Worm (Caenorhabditis elegans) whole organism, midembryonic: ENCODE data around the gene rsp-8.

Experiments used
- T22C8.4 ChIP-seq: fragments of 200-800 bp; sonication (Bioruptor generic); IDR thresholded peaks from 2 replicates; pipeline ENCODE4 v1.3.6; 2022; ENCODE audit warnings: missing genetic modification characterization, missing compliant biosample characterization
- cog-1 ChIP-seq: sonication (generic microtip); optimal IDR thresholded peaks from 2 replicates; lab custom pipeline; 2016; ENCODE audit warnings: missing genetic modification characterization, missing compliant biosample characterization
- flt-1 ChIP-seq: fragments of 200-800 bp; sonication (Bioruptor generic); IDR thresholded peaks from 2 replicates; pipeline ENCODE4 v1.3.6; 2022; ENCODE audit warnings: missing genetic modification characterization, missing compliant biosample characterization
- klf-2 ChIP-seq: fragments of 200-800 bp; sonication (Bioruptor generic); conservative IDR thresholded peaks from 2 replicates; pipeline ENCODE4 v1.3.6; 2022; ENCODE audit warnings: missing genetic modification reagents, missing genetic modification characterization, missing compliant biosample characterization
- med-1 ChIP-seq: sonication (generic microtip); optimal IDR thresholded peaks from 2 replicates; lab custom pipeline; 2017; ENCODE audit warnings: missing genetic modification characterization, mild to moderate bottlenecking, missing compliant biosample characterization, antibody characterized with exemption, missing genetic modification reagents; ENCODE audit not compliant: insufficient read depth
- ref-1 ChIP-seq: fragments of 200-800 bp; sonication (Bioruptor generic); conservative IDR thresholded peaks from 2 replicates; pipeline ENCODE4 v1.3.6; 2022; ENCODE audit warnings: missing genetic modification reagents, missing genetic modification characterization, missing compliant biosample characterization
- tab-1 ChIP-seq: fragments of 200-800 bp; sonication (Bioruptor generic); IDR thresholded peaks from 2 replicates; pipeline ENCODE4 v1.3.6; 2022; ENCODE audit warnings: missing genetic modification characterization, missing compliant biosample characterization
- ztf-23 ChIP-seq: fragments of 200-800 bp; sonication (Bioruptor generic); IDR thresholded peaks from 2 replicates; pipeline ENCODE4 v1.3.6; 2022; ENCODE audit warnings: missing genetic modification reagents, missing genetic modification characterization, missing compliant biosample characterization
- ztf-29 ChIP-seq: fragments of 200-800 bp; sonication (Bioruptor generic); IDR thresholded peaks from 2 replicates; pipeline ENCODE4 v1.3.6; 2022; ENCODE audit warnings: missing genetic modification reagents, missing genetic modification characterization, missing compliant biosample characterization

rsp-8 gene

DNA sequence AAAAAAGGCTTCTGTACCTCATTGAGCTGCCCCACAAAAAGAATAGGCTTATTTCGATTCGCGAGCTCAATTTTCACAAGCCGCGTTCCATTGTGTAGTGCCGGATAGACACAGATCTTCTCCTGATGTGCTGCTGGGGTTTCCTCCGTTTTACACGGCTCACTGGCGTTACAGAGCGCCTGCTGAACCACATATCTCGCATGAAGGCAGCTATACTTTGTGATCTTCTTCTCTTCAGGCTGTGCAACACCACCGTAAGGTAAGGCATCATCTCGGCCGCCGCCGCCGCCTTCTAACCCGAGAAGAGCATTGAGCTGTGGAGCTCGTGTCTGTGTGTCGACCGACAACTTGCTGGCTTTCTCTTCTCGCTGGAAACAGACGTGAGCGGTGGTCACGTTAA lies 27.3 kb downstream of the rsp-8 start:
- no peak for TF ChIP-seq ztf-29
- TF ChIP-seq tab-1 (GFP tag; lab: Robert Waterston, UW) = no peak
- no peak for TF ChIP-seq med-1 (GFP tag; lab: Kevin White, UChicago)
- TF ChIP-seq T22C8.4 (GFP tag; lab: Robert Waterston, UW) = no peak
- no peak for TF ChIP-seq cog-1 (tag; lab: Kevin White, UChicago)

DNA sequence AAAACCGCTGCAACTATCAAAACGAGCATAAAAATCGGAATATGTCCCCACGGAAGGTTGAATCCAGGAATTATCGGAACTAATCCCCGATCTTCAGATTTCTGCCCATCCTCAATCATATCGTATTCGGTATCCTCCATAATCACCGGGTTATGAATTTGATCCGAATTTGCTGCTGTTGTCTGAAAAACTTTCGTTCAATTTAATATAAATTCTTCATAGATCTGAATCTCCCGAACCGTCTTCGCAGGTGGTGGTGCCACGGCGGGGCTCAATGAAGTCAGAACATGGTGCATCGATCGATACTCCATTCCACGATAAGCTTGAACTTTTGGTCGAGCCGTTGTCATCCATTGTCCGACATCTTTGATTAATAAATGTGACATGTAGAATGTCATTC lies 30.6 kb downstream of the rsp-8 start:
- TF ChIP-seq tab-1 (GFP tag; lab: Robert Waterston, UW) (no peak), med-1 (GFP tag; lab: Kevin White, UChicago) (no peak), klf-2 (GFP tag; lab: Robert Waterston, UW) (no peak), cog-1 (tag; lab: Kevin White, UChicago) (no peak), ztf-23 (GFP tag; lab: Robert Waterston, UW) (no peak), T22C8.4 (GFP tag; lab: Robert Waterston, UW) (no peak), ref-1 (GFP tag; lab: Robert Waterston, UW) (no peak), flt-1 (no peak), ztf-29 (no peak)

DNA sequence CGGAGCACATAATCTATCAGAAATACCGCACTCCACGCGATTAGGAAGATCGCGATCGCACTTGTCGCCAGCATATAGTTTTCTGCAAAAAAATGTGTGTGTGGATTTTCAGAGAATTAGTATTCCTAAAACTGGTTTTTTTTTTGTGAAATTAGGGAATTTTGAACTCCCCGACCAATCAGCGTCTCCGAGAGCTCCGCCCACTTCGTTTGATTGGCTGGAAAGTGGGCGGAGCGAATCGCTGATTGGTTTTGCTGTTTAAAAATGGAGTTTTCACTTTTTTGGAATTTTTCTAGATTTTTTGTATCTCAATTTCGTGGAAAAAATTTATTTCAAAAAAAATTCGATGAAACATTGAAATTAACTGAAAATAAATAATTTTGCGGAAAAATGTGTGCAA lies 34.9 kb downstream of the rsp-8 start:
- TF ChIP-seq T22C8.4 (GFP tag; lab: Robert Waterston, UW) (no peak), ztf-29 (no peak), tab-1 (GFP tag; lab: Robert Waterston, UW) (no peak), klf-2 (GFP tag; lab: Robert Waterston, UW) (no peak), med-1 (GFP tag; lab: Kevin White, UChicago) (no peak), ref-1 (GFP tag; lab: Robert Waterston, UW) (no peak), ztf-23 (GFP tag; lab: Robert Waterston, UW) (no peak), flt-1 (no peak)

DNA sequence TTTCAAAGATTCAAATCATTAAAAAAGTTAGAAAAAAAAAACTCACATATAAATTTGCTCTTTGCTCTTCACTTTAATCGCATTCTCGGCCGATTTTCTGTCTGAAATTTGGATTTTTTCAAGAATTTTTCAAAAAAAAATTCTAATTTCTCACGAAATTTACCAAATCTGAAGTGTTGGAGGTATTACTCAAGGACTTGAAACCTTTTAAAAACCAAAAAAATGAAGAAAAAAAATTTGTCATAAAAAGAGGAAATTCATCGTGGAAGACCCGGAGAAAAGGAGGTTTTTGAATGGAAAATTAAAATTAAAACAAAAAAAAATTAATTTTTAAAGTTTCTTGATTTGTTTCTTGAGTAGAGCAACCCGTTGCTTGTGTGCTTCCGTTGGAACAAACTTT lies 35.9 kb downstream of the rsp-8 start, which contains the start of gene Y56A3A.2:
Gene Y56A3A.2 (minus strand): TSS at position 101 of the 400 bp plus-strand sequence.
- TF ChIP-seq tab-1 (GFP tag; lab: Robert Waterston, UW) = no peak
- TF ChIP-seq T22C8.4 (GFP tag; lab: Robert Waterston, UW) = no peak
- no peak for TF ChIP-seq med-1 (GFP tag; lab: Kevin White, UChicago)
- no peak for TF ChIP-seq ref-1 (GFP tag; lab: Robert Waterston, UW)
- TF ChIP-seq flt-1 = no peak
- no peak for TF ChIP-seq ztf-29
- TF ChIP-seq ztf-23 (GFP tag; lab: Robert Waterston, UW) = no peak
- TF ChIP-seq cog-1 (tag; lab: Kevin White, UChicago) = no peak

DNA sequence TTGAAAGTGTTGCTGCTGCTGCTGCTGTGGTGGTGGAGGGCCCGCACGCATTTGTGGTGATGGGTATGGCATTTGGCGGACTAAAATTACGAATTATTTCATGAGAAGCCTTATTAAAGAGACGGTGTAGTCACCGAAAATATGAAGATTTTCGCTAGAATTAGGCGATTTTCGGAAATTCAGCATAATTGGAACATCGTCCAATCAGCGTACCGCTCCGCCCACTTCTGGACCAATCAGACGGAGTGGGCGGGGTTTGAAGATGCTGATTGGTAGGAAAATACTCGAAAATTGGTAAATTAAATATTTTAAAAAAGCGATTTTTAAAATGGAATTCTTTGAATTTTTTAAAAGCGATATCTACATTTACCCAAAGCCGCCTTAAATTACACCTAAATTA lies 39.9 kb downstream of the rsp-8 start:
- no peak for TF ChIP-seq ref-1 (GFP tag; lab: Robert Waterston, UW)
- TF ChIP-seq med-1 (GFP tag; lab: Kevin White, UChicago) = no peak
- TF ChIP-seq flt-1 = no peak
- TF ChIP-seq tab-1 (GFP tag; lab: Robert Waterston, UW) = no peak
- no peak for TF ChIP-seq ztf-23 (GFP tag; lab: Robert Waterston, UW)
- TF ChIP-seq ztf-29 = no peak
- TF ChIP-seq T22C8.4 (GFP tag; lab: Robert Waterston, UW) = no peak
- no peak for TF ChIP-seq cog-1 (tag; lab: Kevin White, UChicago)
- TF ChIP-seq klf-2 (GFP tag; lab: Robert Waterston, UW) = no peak

DNA sequence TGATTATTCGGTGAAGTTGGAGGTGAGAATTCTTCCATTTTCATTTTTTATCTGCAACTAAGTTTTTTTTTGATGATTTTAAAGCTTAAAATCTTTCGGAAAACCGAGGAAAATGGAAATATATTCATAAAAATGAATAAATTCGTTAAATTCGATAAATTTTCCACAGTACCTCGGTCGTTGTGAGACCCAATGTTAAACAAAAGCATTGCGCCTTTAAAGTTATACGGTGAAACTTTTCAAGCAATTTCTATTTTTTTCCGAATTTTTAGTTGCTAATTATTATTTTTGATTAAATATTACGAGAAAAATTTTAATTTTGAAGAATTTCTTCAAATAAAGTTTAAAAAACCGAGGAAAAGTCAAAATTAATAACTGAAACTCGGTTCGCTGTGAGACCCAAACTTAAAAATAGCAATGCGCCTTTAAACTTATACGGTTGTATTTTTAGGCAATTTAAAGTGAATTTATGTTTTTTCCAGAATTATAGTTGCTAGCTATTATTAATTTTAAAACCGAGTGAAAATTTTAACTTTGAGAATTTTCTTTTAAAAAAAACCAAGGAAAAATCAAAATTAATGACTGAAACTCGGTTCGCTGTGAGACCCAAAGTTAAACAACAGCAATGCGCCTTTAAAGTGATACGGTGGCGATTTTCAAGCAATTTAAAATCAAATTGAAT lies 43.2 kb downstream of the rsp-8 start, which contains the start of gene taf-12:
Gene taf-12 (minus strand): TSS at position 51 of the 682 bp plus-strand sequence.
- TF ChIP-seq ztf-29 (no peak), ref-1 (GFP tag; lab: Robert Waterston, UW) (no peak), cog-1 (tag; lab: Kevin White, UChicago) (no peak), tab-1 (GFP tag; lab: Robert Waterston, UW) (no peak), med-1 (GFP tag; lab: Kevin White, UChicago) (no peak), flt-1 (no peak), ztf-23 (GFP tag; lab: Robert Waterston, UW) (no peak), klf-2 (GFP tag; lab: Robert Waterston, UW) (no peak)

DNA sequence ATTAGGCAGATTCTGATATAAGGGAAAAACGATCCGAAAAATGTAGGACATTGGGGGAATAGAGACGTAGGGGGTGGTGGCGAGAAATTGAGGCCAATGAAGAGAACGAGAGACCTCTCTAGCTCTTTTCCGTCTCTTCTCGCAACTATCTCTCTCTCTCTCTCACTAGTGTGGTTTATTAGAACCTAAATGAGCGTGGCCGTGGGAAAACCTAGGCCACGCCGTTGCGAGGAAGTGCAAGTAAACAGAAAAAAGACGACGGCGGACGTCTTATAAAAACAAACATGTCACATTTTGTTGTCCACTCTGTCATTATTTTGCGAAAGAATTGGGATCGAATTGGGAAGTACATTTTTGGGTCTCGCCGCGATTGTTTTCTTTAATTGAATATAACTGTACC lies 43.8 kb downstream of the rsp-8 start:
- TF ChIP-seq klf-2 (GFP tag; lab: Robert Waterston, UW) (no peak), med-1 (GFP tag; lab: Kevin White, UChicago) (no peak), ztf-29 (no peak), flt-1 (0 out of 2 replicates have a peak, but pooled peaks have one; percentile 46), cog-1 (tag; lab: Kevin White, UChicago) (peak; percentile 64), T22C8.4 (GFP tag; lab: Robert Waterston, UW) (no peak), ref-1 (GFP tag; lab: Robert Waterston, UW) (no peak), ztf-23 (GFP tag; lab: Robert Waterston, UW) (peak; percentile 55; the same call in 1 of the 2 replicates), tab-1 (GFP tag; lab: Robert Waterston, UW) (no peak)

DNA sequence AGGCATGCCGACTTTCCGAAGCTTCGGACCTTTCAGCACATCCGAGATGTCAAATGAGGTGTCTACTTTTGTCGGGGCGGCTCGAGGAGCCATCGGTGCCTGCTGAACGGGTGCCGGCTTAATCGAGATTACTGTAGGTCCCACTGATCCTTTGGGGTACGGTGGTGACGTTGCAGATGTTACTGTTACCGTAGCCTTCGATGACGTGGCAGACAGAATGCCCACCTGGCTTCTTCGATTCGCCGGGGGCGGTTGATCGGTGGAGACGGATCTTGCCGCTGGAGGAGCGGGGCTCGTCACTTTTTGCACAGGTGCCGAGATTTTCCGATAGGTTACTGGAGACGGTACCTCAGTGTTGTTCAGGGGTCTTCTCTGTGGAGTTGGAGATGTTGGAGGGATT lies 45.4 kb downstream of the rsp-8 start:
- TF ChIP-seq ztf-23 (GFP tag; lab: Robert Waterston, UW) = no peak
- TF ChIP-seq cog-1 (tag; lab: Kevin White, UChicago) = no peak
- no peak for TF ChIP-seq ztf-29
- no peak for TF ChIP-seq klf-2 (GFP tag; lab: Robert Waterston, UW)
- TF ChIP-seq T22C8.4 (GFP tag; lab: Robert Waterston, UW) = no peak
- no peak for TF ChIP-seq flt-1
- no peak for TF ChIP-seq ref-1 (GFP tag; lab: Robert Waterston, UW)

DNA sequence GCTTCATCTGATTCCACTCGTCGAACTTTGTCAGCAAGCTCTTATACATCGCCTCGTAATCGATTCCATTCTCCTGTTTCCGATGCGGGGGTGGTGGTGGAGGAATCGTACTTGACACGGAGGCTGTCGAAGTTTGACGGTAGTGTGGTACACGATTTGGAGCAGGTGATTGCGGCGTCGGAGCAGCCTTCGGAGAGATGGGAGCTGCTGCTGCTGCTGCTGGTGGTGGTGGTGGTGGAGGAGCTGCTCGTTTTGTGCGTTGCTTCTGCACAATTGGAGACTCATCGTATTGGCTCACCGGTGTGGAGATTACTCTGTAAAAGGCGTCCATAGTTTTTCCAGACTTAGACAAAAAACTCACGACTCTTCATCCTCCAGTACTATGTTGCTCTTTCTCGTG lies 48.0 kb downstream of the rsp-8 start:
- TF ChIP-seq T22C8.4 (GFP tag; lab: Robert Waterston, UW) (no peak), tab-1 (GFP tag; lab: Robert Waterston, UW) (no peak), klf-2 (GFP tag; lab: Robert Waterston, UW) (no peak)
